Worm (Caenorhabditis elegans) whole organism, L4 larva: ENCODE measurements around the gene C49F8.15.
A peak's percentile ranks its signal among the peaks of the same experiment; 100 is the strongest.

ENCODE experiments used
- aly-2 ChIP-seq: sonication (generic microtip); optimal IDR thresholded peaks from 2 replicates; lab custom pipeline; 2018; ENCODE audit warnings: missing biosample characterization, missing genetic modification characterization
- nhr-77 ChIP-seq: fragments of 150-350 bp; optimal IDR thresholded peaks from 2 replicates; lab custom pipeline; 2014; ENCODE audit warnings: missing biosample characterization, missing genetic modification characterization
- sdz-12 ChIP-seq: fragments of 200-800 bp; sonication (Bioruptor generic); optimal IDR thresholded peaks from 2 replicates; lab custom pipeline; 2018; ENCODE audit warnings: mild to moderate bottlenecking, missing genetic modification characterization, missing compliant biosample characterization
- unc-62 ChIP-seq, 3 experiments: fragments of 150-350 bp in 1 of 3; sonication (generic microtip); optimal IDR thresholded peaks in 2 of 3; peaks in 1 of 3; 1 replicate in 1 of 3; 2 replicates in 2 of 3; lab custom pipeline; 2014 to 2017; ENCODE audit warnings: missing biosample characterization in 3 of 3, missing genetic modification characterization in 3 of 3, missing genetic modification reagents in 3 of 3, missing genotype in 1 of 3

ce11 chrX:13315093-13315492, 47.3 kb downstream of the C49F8.15 start:
- TF ChIP-seq unc-62 (GFP tag; optimal IDR thresholded peaks at IDR 0.05 in 1 of 2; lab: Kevin White, UChicago) (peak in 1 of 2 experiments; percentile 54), unc-62 (tag; optimal IDR thresholded peaks at IDR 0.05; lab: Kevin White, UChicago) (no peak), nhr-77 (no peak), sdz-12 (GFP tag; lab: Kevin White, UChicago) (no peak), aly-2 (tag; lab: Kevin White, UChicago) (no peak)
